Worm (Caenorhabditis elegans) whole organism, late embryonic: ENCODE results near the gene F26G1.3.

Source experiments
- F13H6.1 ChIP-seq: sonication (generic microtip); optimal IDR thresholded peaks from 2 replicates; lab custom pipeline; 2016; ENCODE audit warnings: missing genetic modification characterization, missing compliant biosample characterization
- Y22D7AL.16 ChIP-seq: sonication (generic microtip); optimal IDR thresholded peaks from 2 replicates; lab custom pipeline; 2016; ENCODE audit warnings: missing genetic modification characterization, missing compliant biosample characterization
- ahr-1 ChIP-seq: sonication (generic microtip); optimal IDR thresholded peaks from 2 replicates; lab custom pipeline; 2016; ENCODE audit warnings: missing genetic modification characterization, missing compliant biosample characterization
- ama-1 ChIP-seq: fragments of 150-350 bp; optimal IDR thresholded peaks from 2 replicates; lab custom pipeline; 2014
- ceh-19 ChIP-seq: fragments of 200-800 bp; sonication (Bioruptor generic); optimal IDR thresholded peaks from 2 replicates; lab custom pipeline; 2018; ENCODE audit warnings: mild to moderate bottlenecking, missing genetic modification characterization, missing compliant biosample characterization
- ceh-2 ChIP-seq: sonication (generic microtip); optimal IDR thresholded peaks from 2 replicates; lab custom pipeline; 2016; ENCODE audit warnings: missing genotype, missing genetic modification characterization, missing compliant biosample characterization
- ceh-22 ChIP-seq: sonication (generic microtip); optimal IDR thresholded peaks from 2 replicates; lab custom pipeline; 2017; ENCODE audit warnings: missing biosample characterization, missing genetic modification characterization
- ceh-24 ChIP-seq: sonication (generic microtip); optimal IDR thresholded peaks from 2 replicates; lab custom pipeline; 2016; ENCODE audit warnings: mild to moderate bottlenecking, missing genetic modification characterization, missing compliant biosample characterization
- ceh-30 ChIP-seq: fragments of 150-350 bp; optimal IDR thresholded peaks from 2 replicates; lab custom pipeline; 2014; ENCODE audit warnings: missing biosample characterization, missing genetic modification characterization
- ceh-45 ChIP-seq: fragments of 200-800 bp; sonication (Bioruptor generic); IDR thresholded peaks from 2 replicates; pipeline ENCODE4 v1.3.6; 2022; ENCODE audit warnings: missing genetic modification reagents, missing genetic modification characterization, missing compliant biosample characterization
- ceh-6 ChIP-seq: fragments of 200-800 bp; sonication (Bioruptor generic); optimal IDR thresholded peaks from 2 replicates; lab custom pipeline; 2018; ENCODE audit warnings: mild to moderate bottlenecking, missing genetic modification characterization, missing compliant biosample characterization
- che-1 ChIP-seq: sonication (generic microtip); optimal IDR thresholded peaks from 2 replicates; lab custom pipeline; 2016; ENCODE audit warnings: mild to moderate bottlenecking, missing genetic modification characterization, missing compliant biosample characterization
- dmd-4 ChIP-seq: sonication (generic microtip); optimal IDR thresholded peaks from 2 replicates; lab custom pipeline; 2016; ENCODE audit warnings: borderline replicate concordance, missing genetic modification characterization, missing compliant biosample characterization
- dve-1 ChIP-seq: sonication (generic microtip); optimal IDR thresholded peaks from 2 replicates; lab custom pipeline; 2017; ENCODE audit warnings: antibody characterized with exemption, mild to moderate bottlenecking, missing genetic modification characterization, missing compliant biosample characterization
- elt-2 ChIP-seq: sonication (generic microtip); optimal IDR thresholded peaks from 2 replicates; lab custom pipeline; 2016; ENCODE audit warnings: missing genetic modification reagents, missing genetic modification characterization, missing compliant biosample characterization
- eyg-1 ChIP-seq: sonication (generic microtip); optimal IDR thresholded peaks from 2 replicates; lab custom pipeline; 2016; ENCODE audit warnings: missing genotype, missing genetic modification characterization, missing compliant biosample characterization
- fax-1 ChIP-seq: sonication (generic microtip); optimal IDR thresholded peaks from 2 replicates; lab custom pipeline; 2016; ENCODE audit warnings: missing genotype, missing genetic modification characterization, missing compliant biosample characterization
- gmeb-2 ChIP-seq: sonication (generic microtip); optimal IDR thresholded peaks from 2 replicates; lab custom pipeline; 2016; ENCODE audit warnings: missing genetic modification characterization, inconsistent platforms, missing compliant biosample characterization
- hlh-13 ChIP-seq: fragments of 200-800 bp; sonication (Bioruptor generic); optimal IDR thresholded peaks from 2 replicates; lab custom pipeline; 2018; ENCODE audit warnings: mild to moderate bottlenecking, missing genetic modification characterization, missing compliant biosample characterization
- hlh-30 ChIP-seq: sonication (generic microtip); optimal IDR thresholded peaks from 2 replicates; lab custom pipeline; 2017; ENCODE audit warnings: antibody characterized with exemption, missing genetic modification characterization, missing compliant biosample characterization; ENCODE audit not compliant: insufficient read depth
- hlh-6 ChIP-seq: sonication (generic microtip); optimal IDR thresholded peaks from 2 replicates; lab custom pipeline; 2016; ENCODE audit warnings: missing genotype, missing genetic modification characterization, missing compliant biosample characterization
- hlh-8 ChIP-seq: sonication (generic microtip); optimal IDR thresholded peaks from 2 replicates; lab custom pipeline; 2016; ENCODE audit warnings: missing genotype, missing genetic modification characterization, missing compliant biosample characterization
- lin-11 ChIP-seq: fragments of 200-800 bp; sonication (Bioruptor generic); optimal IDR thresholded peaks from 2 replicates; lab custom pipeline; 2018; ENCODE audit warnings: mild to moderate bottlenecking, missing genetic modification characterization, missing compliant biosample characterization
- madf-2 ChIP-seq: sonication (generic microtip); optimal IDR thresholded peaks from 2 replicates; lab custom pipeline; 2017; ENCODE audit warnings: missing genetic modification characterization, missing compliant biosample characterization
- nhr-11 ChIP-seq: fragments of 150-350 bp; optimal IDR thresholded peaks from 2 replicates; lab custom pipeline; 2014; ENCODE audit warnings: missing biosample characterization, missing genetic modification characterization
- nhr-232 ChIP-seq: sonication (generic microtip); optimal IDR thresholded peaks from 2 replicates; lab custom pipeline; 2016; ENCODE audit warnings: missing genetic modification characterization, missing compliant biosample characterization
- npax-4 ChIP-seq: sonication (generic microtip); optimal IDR thresholded peaks from 2 replicates; lab custom pipeline; 2016; ENCODE audit warnings: missing genetic modification characterization, missing compliant biosample characterization
- odd-2 ChIP-seq: sonication (generic microtip); optimal IDR thresholded peaks from 2 replicates; lab custom pipeline; 2017; ENCODE audit warnings: antibody characterized with exemption, mild to moderate bottlenecking, missing genetic modification characterization, missing compliant biosample characterization
- pag-3 ChIP-seq: sonication (generic microtip); optimal IDR thresholded peaks from 2 replicates; lab custom pipeline; 2016; ENCODE audit warnings: missing compliant biosample characterization, missing genetic modification characterization, borderline replicate concordance
- ref-2 ChIP-seq: sonication (generic microtip); optimal IDR thresholded peaks from 2 replicates; lab custom pipeline; 2016; ENCODE audit warnings: missing genetic modification characterization, missing compliant biosample characterization
- rnt-1 ChIP-seq: sonication (generic microtip); optimal IDR thresholded peaks from 2 replicates; lab custom pipeline; 2016; ENCODE audit warnings: missing genetic modification characterization, missing compliant biosample characterization
- sox-4 ChIP-seq: sonication (generic microtip); optimal IDR thresholded peaks from 2 replicates; lab custom pipeline; 2017; ENCODE audit warnings: mild to moderate bottlenecking, missing genetic modification characterization, inconsistent platforms, missing compliant biosample characterization
- syd-9 ChIP-seq: sonication (generic microtip); optimal IDR thresholded peaks from 2 replicates; lab custom pipeline; 2016; ENCODE audit warnings: mild to moderate bottlenecking, missing genetic modification characterization, moderate library complexity, missing compliant biosample characterization
- tbx-2 ChIP-seq: sonication (generic microtip); optimal IDR thresholded peaks from 2 replicates; lab custom pipeline; 2016; ENCODE audit warnings: missing genetic modification characterization, missing compliant biosample characterization
- unc-55 ChIP-seq: sonication (generic microtip); optimal IDR thresholded peaks from 2 replicates; lab custom pipeline; 2017; ENCODE audit warnings: missing biosample characterization, missing genetic modification reagents, missing genetic modification characterization
- ztf-16 ChIP-seq: sonication (generic microtip); optimal IDR thresholded peaks from 2 replicates; lab custom pipeline; 2017; ENCODE audit warnings: missing genetic modification characterization, missing compliant biosample characterization

The F26G1.3 gene

DNA sequence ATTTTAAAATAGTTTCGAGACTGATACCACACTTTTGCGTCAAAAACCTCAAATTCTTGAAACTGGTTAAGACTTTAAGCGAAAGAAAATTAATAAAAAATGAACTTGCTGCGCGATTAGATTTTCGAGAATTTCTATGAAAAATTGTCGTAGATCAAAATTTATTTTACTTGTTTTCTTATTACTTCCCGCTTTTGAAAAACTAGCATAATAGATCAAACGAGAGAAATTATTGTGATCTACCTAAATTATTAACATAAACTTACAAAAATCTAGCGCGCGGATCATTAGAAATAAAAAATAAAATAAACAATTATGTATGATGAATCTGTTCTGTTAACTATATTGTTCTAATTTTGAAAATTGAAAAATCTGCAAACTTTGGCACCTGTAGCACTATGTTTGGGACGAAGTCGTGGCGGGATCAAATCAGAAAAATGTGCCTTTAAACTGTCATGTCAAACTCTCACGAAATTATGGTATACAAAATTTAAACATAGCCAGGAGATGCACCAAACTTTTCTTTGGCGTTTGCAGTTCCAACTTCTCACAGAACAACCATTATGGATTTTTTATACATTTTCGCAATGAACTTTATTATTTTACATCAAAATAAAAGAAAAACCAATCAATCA, 31.7 kb upstream of the F26G1.3 start:
- no peak for TF ChIP-seq ceh-2 (tag; lab: Kevin White, UChicago)
- TF ChIP-seq sox-4 (tag; lab: Kevin White, UChicago): no peak
- no peak for TF ChIP-seq ceh-19
- TF ChIP-seq ref-2 (tag; lab: Kevin White, UChicago): no peak
- TF ChIP-seq nhr-232 (tag; lab: Kevin White, UChicago): no peak
- TF ChIP-seq ceh-30 (tag; lab: Kevin White, UChicago): no peak
- TF ChIP-seq ceh-22 (tag; lab: Kevin White, UChicago): no peak
- TF ChIP-seq fax-1 (tag; lab: Kevin White, UChicago): no peak
- no peak for TF ChIP-seq ceh-45 (GFP tag; lab: Robert Waterston, UW)
- no peak for TF ChIP-seq che-1 (tag; lab: Kevin White, UChicago)
- no peak for TF ChIP-seq Y22D7AL.16 (tag; lab: Kevin White, UChicago)
- no peak for TF ChIP-seq unc-55 (GFP tag; lab: Kevin White, UChicago)
- no peak for TF ChIP-seq hlh-8 (tag; lab: Kevin White, UChicago)
- TF ChIP-seq ama-1 (lab: Kevin White, UChicago): no peak
- no peak for TF ChIP-seq dve-1 (tag; lab: Kevin White, UChicago)
- TF ChIP-seq gmeb-2: no peak
- no peak for TF ChIP-seq hlh-30 (tag; lab: Kevin White, UChicago)
- no peak for TF ChIP-seq nhr-11 (tag; lab: Kevin White, UChicago)
- no peak for TF ChIP-seq ceh-24

DNA sequence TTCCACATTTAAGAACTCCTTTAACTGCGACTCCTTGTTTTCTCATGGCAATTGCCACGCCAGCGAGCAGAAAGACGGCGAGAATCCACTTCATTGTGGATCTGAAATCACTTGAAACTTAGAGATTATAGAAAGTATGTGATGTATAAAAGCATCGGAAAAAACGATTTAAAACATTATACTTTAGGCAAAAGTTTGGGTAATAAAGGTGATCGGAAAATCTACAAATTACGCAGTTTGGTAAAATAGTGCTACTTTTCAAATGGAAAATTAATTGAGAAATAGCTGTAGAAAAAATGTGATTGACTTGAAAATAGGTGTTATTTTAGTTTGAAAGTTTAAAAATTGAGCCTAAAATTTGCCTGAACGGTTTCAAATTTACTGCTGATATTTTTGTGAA, 30.8 kb upstream of the F26G1.3 start, which contains the start of gene ttr-41:
Gene ttr-41, minus strand, starts transcription at position 101 of the 400 bp plus-strand sequence.
- no peak for TF ChIP-seq ceh-22 (tag; lab: Kevin White, UChicago)
- no peak for TF ChIP-seq Y22D7AL.16 (tag; lab: Kevin White, UChicago)
- TF ChIP-seq ceh-6 (GFP tag; lab: Kevin White, UChicago): no peak
- TF ChIP-seq madf-2 (tag; lab: Kevin White, UChicago): no peak
- TF ChIP-seq hlh-13: no peak
- TF ChIP-seq F13H6.1 (tag; lab: Kevin White, UChicago): no peak

DNA sequence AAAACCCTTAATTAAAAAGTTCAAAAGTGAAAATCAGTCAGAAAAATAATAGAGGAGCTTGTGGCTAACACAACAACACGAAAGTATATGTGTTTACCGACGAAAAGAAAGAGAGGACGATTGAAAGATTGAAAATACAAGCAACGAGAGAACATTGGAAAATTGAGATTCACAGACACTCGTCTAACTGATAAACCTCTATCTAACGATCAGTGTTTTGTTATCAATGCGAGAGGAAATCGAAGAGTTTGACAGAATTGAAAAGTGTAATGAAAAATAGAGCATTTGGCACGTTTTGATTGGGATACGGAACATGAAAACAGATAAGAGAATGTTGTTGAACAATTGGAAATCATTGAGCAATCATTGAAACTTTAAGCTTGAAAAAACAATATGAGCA, 29.9 kb upstream of the F26G1.3 start:
- TF ChIP-seq elt-2 (peak; percentile 93), sox-4 (tag; lab: Kevin White, UChicago) (no peak), ahr-1 (no peak), npax-4 (tag; lab: Kevin White, UChicago) (no peak)

DNA sequence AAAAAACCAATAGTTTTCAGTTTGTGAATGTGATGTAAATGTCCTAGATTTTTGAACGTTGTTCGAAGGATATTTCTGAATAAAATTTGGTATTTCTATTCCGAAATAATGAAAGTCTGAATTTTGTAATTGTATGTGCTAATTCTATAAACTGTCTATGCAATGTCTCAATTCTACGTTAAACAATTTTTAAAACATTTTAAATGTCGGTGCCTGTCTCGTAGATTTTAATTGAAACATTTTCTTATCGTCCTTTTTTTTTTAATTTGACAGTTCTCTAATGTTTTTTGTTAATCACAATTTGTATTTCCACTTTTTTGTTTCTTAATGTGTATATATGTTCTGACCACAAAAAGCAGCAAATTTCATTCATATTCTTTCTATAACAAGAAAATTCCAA, 28.8 kb upstream of the F26G1.3 start, which contains the start of gene F41C3.7:
Gene F41C3.7, plus strand, starts transcription at position 301 of the 400 bp plus-strand sequence.
- no peak for TF ChIP-seq sox-4 (tag; lab: Kevin White, UChicago)
- TF ChIP-seq lin-11 (tag; lab: Kevin White, UChicago): no peak
- TF ChIP-seq rnt-1 (tag; lab: Kevin White, UChicago): no peak
- no peak for TF ChIP-seq eyg-1

DNA sequence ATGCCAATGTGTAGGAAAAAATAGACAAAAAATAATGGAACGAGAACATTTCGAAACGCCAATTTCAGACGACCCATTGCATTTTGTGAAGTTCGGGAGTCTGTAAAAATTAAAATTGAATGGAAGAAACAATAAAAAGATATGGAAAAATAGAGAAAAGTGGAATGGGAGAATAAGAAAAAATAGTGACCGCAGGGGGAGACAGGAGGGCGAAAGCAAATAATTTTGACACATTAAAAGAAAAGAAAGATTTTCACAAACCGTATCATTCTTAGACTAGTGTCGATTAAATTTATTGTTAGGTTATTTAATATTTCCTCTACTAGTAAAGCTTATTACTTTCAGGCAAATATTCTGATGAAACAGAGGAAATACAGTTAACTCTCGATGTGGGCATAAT, 24.7 kb upstream of the F26G1.3 start, which contains the start of gene F41C3.11:
Gene F41C3.11, minus strand, starts transcription at position 101 of the 400 bp plus-strand sequence.
- TF ChIP-seq dmd-4 (tag; lab: Kevin White, UChicago): no peak
- TF ChIP-seq ceh-22 (tag; lab: Kevin White, UChicago): no peak
- TF ChIP-seq ztf-16 (tag; lab: Kevin White, UChicago): no peak
- no peak for TF ChIP-seq ref-2 (tag; lab: Kevin White, UChicago)
- no peak for TF ChIP-seq tbx-2 (tag; lab: Kevin White, UChicago)
- TF ChIP-seq hlh-6 (tag; lab: Kevin White, UChicago): no peak
- no peak for TF ChIP-seq syd-9 (tag; lab: Kevin White, UChicago)
- TF ChIP-seq pag-3 (tag; lab: Kevin White, UChicago): no peak
- no peak for TF ChIP-seq unc-55 (GFP tag; lab: Kevin White, UChicago)
- no peak for TF ChIP-seq odd-2 (tag; lab: Kevin White, UChicago)
